Fruit fly (Drosophila melanogaster) whole organism, pupa: ENCODE measurements around the gene Cdk1.

ENCODE experiments used
- CG10348 ChIP-seq: fragments of 200-800 bp; sonication (Bioruptor generic); IDR thresholded peaks from 2 replicates; pipeline ENCODE4 v1.3.6; 2022; ENCODE audit warnings: missing biosample characterization, missing genetic modification characterization
- CG12605 ChIP-seq: fragments of 200-800 bp; sonication (Bioruptor generic); IDR thresholded peaks from 2 replicates; pipeline ENCODE4 v1.3.6; 2022; ENCODE audit warnings: missing biosample characterization, missing genetic modification characterization
- CG13204 ChIP-seq: fragments of 200-800 bp; sonication (Bioruptor generic); optimal IDR thresholded peaks from 2 replicates; lab custom pipeline; 2018; ENCODE audit warnings: missing biosample characterization, mild to moderate bottlenecking, missing genetic modification characterization, moderate library complexity
- CG17806 ChIP-seq: fragments of 200-800 bp; sonication (Bioruptor generic); optimal IDR thresholded peaks from 2 replicates; lab custom pipeline; 2018; ENCODE audit warnings: missing biosample characterization, mild to moderate bottlenecking, missing genetic modification characterization, moderate library complexity
- CG32121 ChIP-seq: fragments of 200-800 bp; sonication (Bioruptor generic); IDR thresholded peaks from 2 replicates; pipeline ENCODE4 v1.3.6; 2022; ENCODE audit warnings: missing biosample characterization, missing genetic modification characterization
- CG34367 ChIP-seq: fragments of 200-800 bp; sonication (Bioruptor generic); optimal IDR thresholded peaks from 2 replicates; lab custom pipeline; 2018; ENCODE audit warnings: missing biosample characterization, mild to moderate bottlenecking, missing genetic modification characterization
- D1 ChIP-seq: fragments of 200-800 bp; sonication (Bioruptor generic); optimal IDR thresholded peaks from 2 replicates; lab custom pipeline; 2018; ENCODE audit warnings: missing biosample characterization, mild to moderate bottlenecking, missing genetic modification characterization, moderate library complexity
- EcR ChIP-seq: fragments of 200-800 bp; sonication (Bioruptor generic); optimal IDR thresholded peaks from 3 replicates; lab custom pipeline; 2019; ENCODE audit warnings: missing biosample characterization, missing genetic modification characterization, mild to moderate bottlenecking, moderate library complexity, missing genetic modification reagents
- Ets98B ChIP-seq: fragments of 200-800 bp; sonication (Bioruptor generic); IDR thresholded peaks from 2 replicates; pipeline ENCODE4 v1.3.6; 2022; ENCODE audit warnings: missing biosample characterization, missing genetic modification characterization
- Pif1A ChIP-seq: fragments of 200-800 bp; sonication (Bioruptor generic); optimal IDR thresholded peaks from 3 replicates; lab custom pipeline; 2016; ENCODE audit warnings: missing biosample characterization, missing genetic modification characterization
- Pif1B ChIP-seq: fragments of 200-800 bp; sonication (Bioruptor generic); optimal IDR thresholded peaks from 3 replicates; lab custom pipeline; 2016; ENCODE audit warnings: missing biosample characterization, missing genetic modification characterization
- gl ChIP-seq: fragments of 200-800 bp; sonication (Bioruptor generic); optimal IDR thresholded peaks from 2 replicates; lab custom pipeline; 2018; ENCODE audit warnings: missing biosample characterization, mild to moderate bottlenecking, missing genetic modification characterization
- rn ChIP-seq: fragments of 200-800 bp; sonication (Bioruptor generic); IDR thresholded peaks from 2 replicates; pipeline ENCODE4 v1.3.6; 2022; ENCODE audit warnings: missing biosample characterization, missing genetic modification characterization

DNA sequence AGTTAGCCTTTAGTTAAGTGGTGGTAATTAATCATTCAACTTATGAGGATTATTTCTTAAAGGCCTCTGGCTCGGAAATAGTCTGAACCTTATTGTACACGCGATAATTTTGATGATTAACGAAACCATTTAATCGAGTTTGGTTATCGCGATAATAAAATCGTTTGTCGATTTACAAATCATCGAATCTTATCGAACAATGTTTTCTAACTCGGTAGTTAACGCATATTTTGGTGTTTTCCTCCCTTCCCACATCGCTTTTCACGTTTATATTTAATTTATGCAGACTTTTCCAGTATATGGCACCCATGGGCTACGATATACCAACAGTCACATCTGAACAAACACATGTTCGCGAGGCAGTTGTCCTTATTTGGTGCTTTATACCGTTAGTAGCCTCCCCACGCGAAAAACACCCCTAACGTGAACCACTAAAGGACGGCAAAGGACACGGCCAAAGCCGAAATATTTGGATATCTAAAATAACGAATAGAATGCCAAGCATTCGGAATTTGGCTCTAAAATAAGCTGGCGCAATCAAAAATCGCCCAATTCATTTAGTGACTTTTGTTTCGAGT is 41.9 kb downstream of the Cdk1 start, which contains the start of gene Frmd5:
- TF ChIP-seq CG13204 (GFP tag; lab: Kevin White, UChicago) = no peak
- no peak for TF ChIP-seq CG12605
- TF ChIP-seq rn (GFP tag; lab: Robert Waterston, UW) = no peak
- TF ChIP-seq Ets98B (GFP tag; lab: Robert Waterston, UW) = no peak
- TF ChIP-seq CG17806 (tag; lab: Kevin White, UChicago) = no peak
- no peak for TF ChIP-seq CG32121 (GFP tag; lab: Robert Waterston, UW)
- TF ChIP-seq EcR = no peak
- TF ChIP-seq D1 = no peak
- no peak for TF ChIP-seq Pif1B
- TF ChIP-seq CG34367 (tag; lab: Kevin White, UChicago) = no peak
- TF ChIP-seq CG10348 (GFP tag; lab: Robert Waterston, UW) = no peak
- TF ChIP-seq gl (tag; lab: Kevin White, UChicago) = no peak
- TF ChIP-seq Pif1A (GFP tag; lab: Kevin White, UChicago) = no peak
